Fruit fly (Drosophila melanogaster) ovary, adult (tissue): ENCODE data around the gene RunxB.

ENCODE experiments used
- CG17801 ChIP-seq: fragments of 200-800 bp; optimal IDR thresholded peaks from 2 replicates; lab custom pipeline; 2019; ENCODE audit warnings: missing biosample characterization, mild to moderate bottlenecking, missing genetic modification characterization, moderate library complexity; ENCODE audit not compliant: partially characterized antibody

RunxB gene

dm6 chrX:20538197-20538596 is at the start of gene RunxB:
TSS of gene RunxB (plus strand) at chrX:20538497.
- TF ChIP-seq CG17801 (GFP tag; lab: Kevin White, UChicago), result no peak

DNA sequence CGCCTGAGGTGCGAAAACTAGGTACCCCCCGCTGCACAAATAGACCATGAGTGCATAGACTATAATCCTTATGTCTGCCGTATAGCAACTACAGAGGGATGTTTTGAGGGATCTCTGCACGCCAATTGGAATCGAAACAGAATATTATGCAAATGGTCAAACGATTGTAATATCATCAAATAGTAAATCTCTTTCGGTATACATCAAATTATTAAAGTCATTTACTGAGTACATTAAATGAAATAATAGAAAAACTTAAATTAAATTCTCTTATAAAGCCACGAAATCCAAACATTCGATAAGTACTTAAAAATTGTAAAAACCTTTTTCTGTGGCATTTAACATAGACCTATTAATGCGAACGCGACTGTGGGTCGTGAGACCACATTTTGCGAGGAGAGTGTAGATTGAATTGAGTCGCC is 49.6 kb upstream of the RunxB start:
- TF ChIP-seq CG17801 (GFP tag; lab: Kevin White, UChicago), result peak; percentile 73

dm6 chrX:20489382-20489994 is 48.8 kb upstream of the RunxB start:
- no peak for TF ChIP-seq CG17801 (GFP tag; lab: Kevin White, UChicago)

DNA sequence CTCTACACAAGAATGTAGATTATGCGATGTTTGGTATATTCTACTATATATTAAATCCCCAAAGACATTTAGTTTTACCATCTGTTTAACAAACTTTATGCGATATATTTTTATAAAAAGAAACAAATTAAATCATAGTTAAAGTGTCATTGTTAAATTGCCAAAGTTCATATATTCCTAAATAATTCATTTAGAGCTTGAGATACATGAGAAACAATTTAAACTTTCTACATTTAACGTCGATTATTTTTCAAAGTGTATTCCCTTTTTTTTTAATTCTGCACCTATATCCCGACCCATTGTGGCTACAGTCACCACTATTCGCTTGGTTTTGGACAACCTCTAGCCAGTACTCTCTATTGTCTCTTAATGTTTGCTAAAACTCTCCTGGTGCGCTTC is 48.3 kb upstream of the RunxB start:
- TF ChIP-seq CG17801 (GFP tag; lab: Kevin White, UChicago), result no peak

DNA sequence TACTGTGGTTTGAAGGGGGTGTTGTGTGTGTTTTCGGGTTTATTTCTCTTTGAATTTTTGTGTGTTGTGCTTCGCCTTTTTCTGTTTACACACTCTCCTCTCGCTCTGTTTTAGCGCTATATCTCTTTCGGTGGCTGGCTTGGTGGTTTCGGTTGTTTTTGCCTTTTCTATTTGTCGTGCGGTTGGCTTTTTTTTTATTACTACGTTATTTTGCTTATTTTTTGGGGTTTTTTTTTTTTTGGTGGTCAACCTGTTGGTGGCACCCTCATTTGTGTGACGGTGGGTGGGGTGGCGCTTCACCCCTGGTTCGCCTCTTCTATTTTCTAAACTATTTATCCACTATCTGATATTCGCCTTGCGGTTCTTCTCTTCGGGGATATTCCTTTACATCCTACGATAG is 47.4 kb upstream of the RunxB start:
- TF ChIP-seq CG17801 (GFP tag; lab: Kevin White, UChicago), result no peak

DNA sequence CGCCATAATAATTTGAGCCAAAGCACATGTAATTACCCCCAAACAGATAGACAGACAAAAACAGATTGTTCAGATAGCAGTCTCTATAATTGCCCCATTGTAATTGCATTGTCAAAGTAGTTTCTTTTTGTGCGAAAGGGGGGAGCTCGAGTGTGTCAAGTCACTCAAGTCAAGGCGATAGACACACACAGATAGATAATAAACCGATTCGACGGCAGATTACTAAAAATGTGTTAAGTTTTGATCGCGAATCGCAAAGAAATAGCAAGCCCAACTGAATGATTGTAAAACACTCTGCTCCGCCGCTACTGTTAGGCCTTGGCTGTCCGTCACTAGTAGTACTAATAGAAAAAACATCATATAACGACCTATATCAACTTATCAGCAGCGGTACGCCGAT is 45.6 kb upstream of the RunxB start:
- no peak for TF ChIP-seq CG17801 (GFP tag; lab: Kevin White, UChicago)

- TF ChIP-seq CG17801 (GFP tag; lab: Kevin White, UChicago), result no peak
Observed at dm6 chrX:20495117-20495516, 43.2 kb upstream of the RunxB start.

DNA sequence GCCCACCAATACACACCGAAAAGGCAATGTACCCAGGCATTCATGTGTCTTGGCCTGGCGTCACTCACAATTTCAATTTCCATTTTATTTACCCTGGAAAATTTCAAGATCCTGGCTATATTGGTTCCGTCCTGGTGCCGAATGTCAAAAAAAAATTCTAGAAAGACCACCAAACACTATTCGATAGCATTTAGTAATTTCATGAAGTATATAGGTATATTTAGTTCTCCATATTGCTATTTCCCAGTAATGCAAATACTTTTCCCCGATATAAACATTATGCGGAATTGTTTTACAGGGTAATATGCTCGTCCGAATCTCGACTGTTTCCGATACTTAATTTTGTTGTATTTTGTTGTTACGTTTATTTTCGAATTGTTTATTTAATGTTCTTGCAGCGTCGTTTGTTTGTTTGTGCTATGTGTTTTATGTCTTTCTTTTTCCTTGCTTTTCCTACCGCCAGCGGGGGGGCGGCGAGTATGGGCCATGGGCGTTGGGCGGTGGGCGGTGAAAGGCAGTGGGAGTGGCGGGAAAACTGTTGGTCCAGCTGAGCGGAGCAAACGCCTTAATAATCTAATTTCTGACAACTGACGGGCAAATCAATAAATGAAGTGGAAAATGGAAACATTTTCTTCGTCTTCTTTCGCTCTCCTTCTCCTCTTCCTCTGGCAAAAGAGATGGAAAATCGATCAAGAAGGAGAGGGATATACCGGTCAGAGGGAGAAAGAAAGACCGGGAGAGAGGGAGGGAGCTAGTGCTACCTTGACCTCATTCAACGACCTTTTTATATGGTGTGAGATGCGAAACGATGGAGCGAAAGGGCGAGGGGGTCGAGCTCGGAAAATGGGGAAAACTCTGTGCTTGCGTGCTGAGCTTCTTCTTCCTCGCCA is 42.3 kb upstream of the RunxB start:
- no peak for TF ChIP-seq CG17801 (GFP tag; lab: Kevin White, UChicago)

DNA sequence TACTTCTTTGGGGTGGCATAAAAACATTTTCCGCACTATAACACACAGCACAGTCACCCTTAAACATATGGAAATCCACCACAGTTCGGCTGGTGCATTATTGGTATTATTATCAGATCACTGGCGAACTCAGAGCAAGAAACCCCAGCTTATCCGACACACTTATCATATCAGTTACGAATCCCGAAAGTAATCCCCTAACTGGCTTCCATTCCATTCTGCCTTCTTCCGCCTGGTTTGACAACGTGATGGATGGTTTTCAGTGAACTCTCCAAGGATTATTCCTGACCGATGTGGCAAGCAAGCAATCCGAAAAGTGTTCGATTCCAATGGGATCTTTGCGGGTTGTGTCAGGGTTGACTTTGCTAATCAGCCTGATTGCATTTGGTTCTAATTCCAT is 39.3 kb upstream of the RunxB start:
- TF ChIP-seq CG17801 (GFP tag; lab: Kevin White, UChicago), result no peak

- TF ChIP-seq CG17801 (GFP tag; lab: Kevin White, UChicago), result no peak
Observed at dm6 chrX:20499802-20500201, 38.5 kb upstream of the RunxB start.

DNA sequence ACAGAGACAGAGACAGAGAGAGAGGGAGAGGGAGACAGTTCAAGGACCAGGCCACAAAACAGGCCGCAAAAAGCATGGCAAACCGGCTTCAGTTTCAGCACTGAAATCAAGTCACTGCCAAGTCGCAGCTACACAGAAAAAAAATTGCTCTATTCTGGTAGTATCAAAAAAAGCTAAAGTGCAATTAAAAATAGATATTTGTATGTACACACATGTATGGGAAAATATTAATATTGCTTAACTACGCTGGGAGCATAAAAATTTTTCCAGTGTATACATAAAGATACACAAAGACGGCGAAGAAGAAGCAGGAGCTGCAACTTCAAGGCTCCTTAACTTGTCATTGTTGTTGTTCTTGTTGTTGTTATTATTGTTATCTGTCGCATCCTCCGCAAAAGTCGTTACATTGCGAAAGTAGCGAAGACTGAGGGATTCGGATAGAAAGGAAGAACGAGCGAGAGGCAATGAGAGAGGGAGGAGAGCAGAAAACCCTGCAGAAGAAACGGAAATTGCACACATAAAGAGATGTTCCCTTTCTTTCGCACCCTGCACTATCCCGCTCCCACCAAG is 37.2 kb upstream of the RunxB start:
- no peak for TF ChIP-seq CG17801 (GFP tag; lab: Kevin White, UChicago)

DNA sequence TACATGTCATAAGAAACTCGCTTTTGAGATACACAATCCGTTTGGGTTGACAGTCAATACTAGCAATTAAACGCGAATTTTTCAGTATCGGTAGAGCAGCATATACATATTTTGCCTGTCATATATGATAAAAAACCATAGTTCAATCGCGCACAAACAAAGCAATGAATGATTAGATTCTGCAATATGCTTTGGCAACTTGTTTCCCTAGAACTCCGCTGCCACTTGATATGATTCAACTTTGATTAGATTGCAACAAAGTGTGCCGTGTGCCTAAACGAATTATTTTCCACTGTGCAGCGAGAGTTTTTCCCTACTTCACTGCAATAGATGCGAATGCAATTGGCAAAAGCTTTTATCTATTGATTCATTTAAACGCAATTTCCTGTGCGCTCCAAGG is 36.7 kb upstream of the RunxB start:
- no peak for TF ChIP-seq CG17801 (GFP tag; lab: Kevin White, UChicago)

- TF ChIP-seq CG17801 (GFP tag; lab: Kevin White, UChicago), result no peak
Observed at dm6 chrX:20502252-20502651, 36.0 kb upstream of the RunxB start.

DNA sequence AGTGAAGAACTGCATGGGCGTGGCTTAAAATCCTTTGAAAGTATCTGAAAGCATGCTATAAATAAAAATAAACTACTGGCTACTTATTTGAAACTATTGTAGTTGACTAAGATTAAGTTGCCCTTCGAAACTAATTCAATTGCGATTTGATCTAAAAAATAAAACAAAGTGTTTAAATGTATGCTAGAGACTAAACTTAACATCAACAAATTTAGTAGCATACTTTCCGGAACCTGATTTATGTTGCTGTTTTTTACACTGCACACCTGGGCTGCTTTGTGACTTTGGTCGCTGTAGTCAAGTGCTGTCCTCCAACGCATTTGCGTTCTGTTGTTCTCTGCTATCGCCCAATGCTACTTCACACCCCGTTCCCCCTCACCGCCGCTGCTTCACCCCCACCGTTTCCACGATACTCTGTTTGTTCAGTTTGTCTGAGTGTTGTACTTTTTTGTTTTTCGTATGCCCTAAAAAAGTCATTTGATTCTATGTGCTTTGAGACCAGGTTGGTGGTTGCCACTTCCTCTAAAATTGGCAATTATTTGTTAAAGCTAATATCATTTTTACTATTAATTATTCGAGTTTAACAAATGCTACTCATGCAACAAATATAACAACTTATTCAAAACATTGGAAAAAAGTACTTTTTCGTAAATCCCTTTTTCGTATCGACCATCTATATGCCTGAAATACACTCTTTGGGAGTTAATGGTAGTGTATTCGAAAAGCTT is 35.4 kb upstream of the RunxB start:
- TF ChIP-seq CG17801 (GFP tag; lab: Kevin White, UChicago), result no peak

- no peak for TF ChIP-seq CG17801 (GFP tag; lab: Kevin White, UChicago)
Observed at dm6 chrX:20503504-20503829, 34.8 kb upstream of the RunxB start.
